Fruit fly (Drosophila melanogaster) whole organism, embryonic: ENCODE data around the gene superdeath.
A peak's percentile ranks its signal among the peaks of the same experiment; 100 is the strongest.

ENCODE experiments used
- B-H1 ChIP-seq: fragments of 200-800 bp; sonication (Bioruptor generic); IDR thresholded peaks from 3 replicates; pipeline ENCODE4 v1.3.6; 2022; ENCODE audit warnings: missing biosample characterization, missing genetic modification characterization
- CG10321 ChIP-seq: fragments of 200-800 bp; sonication (Bioruptor generic); IDR thresholded peaks from 2 replicates; pipeline ENCODE4 v1.3.6; 2022; ENCODE audit warnings: missing biosample characterization, missing genetic modification characterization
- CG10959 ChIP-seq: fragments of 200-800 bp; sonication (Bioruptor generic); IDR thresholded peaks from 2 replicates; pipeline ENCODE4 v1.3.6; 2022; ENCODE audit warnings: missing biosample characterization, missing genetic modification characterization
- CG12942 ChIP-seq: fragments of 200-800 bp; sonication (Bioruptor generic); optimal IDR thresholded peaks from 3 replicates; lab custom pipeline; 2016; ENCODE audit warnings: missing biosample characterization, missing genetic modification characterization
- CG13894 ChIP-seq: fragments of 200-800 bp; sonication (Bioruptor generic); optimal IDR thresholded peaks from 3 replicates; lab custom pipeline; 2018; ENCODE audit warnings: missing biosample characterization, mild to moderate bottlenecking, missing genetic modification characterization, moderate library complexity
- CG1603 ChIP-seq: fragments of 200-800 bp; sonication (Bioruptor generic); optimal IDR thresholded peaks from 2 replicates; lab custom pipeline; 2019; ENCODE audit warnings: missing biosample characterization, mild to moderate bottlenecking, missing genetic modification characterization, moderate library complexity
- CG2875 ChIP-seq: fragments of 200-800 bp; sonication (Bioruptor generic); optimal IDR thresholded peaks from 2 replicates; lab custom pipeline; 2017; ENCODE audit warnings: missing biosample characterization, mild to moderate bottlenecking, missing genetic modification characterization, missing genetic modification reagents
- CG3065 ChIP-seq: fragments of 200-800 bp; sonication (Bioruptor generic); optimal IDR thresholded peaks from 2 replicates; lab custom pipeline; 2016; ENCODE audit warnings: missing biosample characterization, missing genetic modification characterization
- CG4360 ChIP-seq: fragments of 200-800 bp; sonication (Bioruptor generic); IDR thresholded peaks from 2 replicates; pipeline ENCODE4 v1.3.6; 2022; ENCODE audit warnings: missing biosample characterization, missing genetic modification characterization
- CG4820 ChIP-seq: fragments of 200-800 bp; sonication (Bioruptor generic); optimal IDR thresholded peaks from 3 replicates; lab custom pipeline; 2016; ENCODE audit warnings: missing biosample characterization, missing genetic modification characterization
- CG5245 ChIP-seq: fragments of 200-800 bp; sonication (Bioruptor generic); optimal IDR thresholded peaks from 3 replicates; lab custom pipeline; 2016; ENCODE audit warnings: missing biosample characterization, missing genetic modification characterization
- CG5953 ChIP-seq: fragments of 200-800 bp; sonication (Bioruptor generic); IDR thresholded peaks from 2 replicates; pipeline ENCODE4 v1.3.6; 2022; ENCODE audit warnings: missing biosample characterization, missing genetic modification characterization
- CG6854 ChIP-seq: fragments of 200-800 bp; sonication (Bioruptor generic); optimal IDR thresholded peaks from 3 replicates; lab custom pipeline; 2017; ENCODE audit warnings: missing biosample characterization, mild to moderate bottlenecking, missing genetic modification characterization
- CG8388 ChIP-seq: fragments of 200-800 bp; sonication (Bioruptor generic); optimal IDR thresholded peaks from 2 replicates; lab custom pipeline; 2019; ENCODE audit warnings: missing biosample characterization, mild to moderate bottlenecking, missing genetic modification characterization, moderate library complexity
- CG8944 ChIP-seq: fragments of 200-800 bp; sonication (Bioruptor generic); optimal IDR thresholded peaks from 3 replicates; lab custom pipeline; 2016; ENCODE audit warnings: missing biosample characterization, missing genetic modification characterization
- CHES-1-like ChIP-seq: fragments of 200-800 bp; sonication (Bioruptor generic); optimal IDR thresholded peaks from 2 replicates; lab custom pipeline; 2016; ENCODE audit warnings: missing biosample characterization, missing genetic modification characterization
- D ChIP-seq, 2 experiments: fragments of 200-800 bp in 1 of 2; fragments of >200 bp in 1 of 2; sonication (Bioruptor generic) in 1 of 2; optimal IDR thresholded peaks; 2 replicates in 1 of 2; 3 replicates in 1 of 2; lab custom pipeline; 2017; ENCODE audit warnings: mild to moderate bottlenecking in 1 of 2, missing biosample characterization in 1 of 2, missing genetic modification characterization in 1 of 2, missing genetic modification reagents in 1 of 2
- Dfd ChIP-seq, 2 experiments: fragments of >200 bp; optimal IDR thresholded peaks; 2 replicates each; lab custom pipeline; 2017; ENCODE audit warnings: missing biosample characterization in 2 of 2, missing genetic modification characterization in 2 of 2
- H15 ChIP-seq: fragments of 200-800 bp; sonication (Bioruptor generic); IDR thresholded peaks from 3 replicates; pipeline ENCODE4 v1.3.6; 2022; ENCODE audit warnings: missing biosample characterization, missing genetic modification characterization
- HLH4C ChIP-seq: fragments of 200-800 bp; sonication (Bioruptor generic); IDR thresholded peaks from 3 replicates; pipeline ENCODE4 v1.3.6; 2022; ENCODE audit warnings: missing biosample characterization, missing genetic modification characterization; ENCODE audit not compliant: partially characterized antibody
- Hr3 ChIP-seq: fragments of 200-800 bp; sonication (Bioruptor generic); optimal IDR thresholded peaks from 3 replicates; lab custom pipeline; 2016; ENCODE audit warnings: missing biosample characterization, missing genetic modification characterization
- Hr51 ChIP-seq, 2 experiments: fragments of 200-800 bp; sonication (Bioruptor generic); optimal IDR thresholded peaks; 2 replicates in 1 of 2; 3 replicates in 1 of 2; lab custom pipeline; 2016 to 2018; ENCODE audit warnings: missing biosample characterization in 2 of 2, missing genetic modification characterization in 2 of 2, mild to moderate bottlenecking in 1 of 2, moderate library complexity in 1 of 2
- Meics ChIP-seq: fragments of 200-800 bp; sonication (Bioruptor generic); optimal IDR thresholded peaks from 2 replicates; lab custom pipeline; 2017; ENCODE audit warnings: missing biosample characterization, mild to moderate bottlenecking, missing genetic modification characterization
- Oli ChIP-seq: fragments of 200-800 bp; sonication (Bioruptor generic); optimal IDR thresholded peaks from 2 replicates; lab custom pipeline; 2018; ENCODE audit warnings: missing biosample characterization, mild to moderate bottlenecking, missing genetic modification characterization, moderate library complexity
- Sin3A ChIP-seq: fragments of >200 bp; optimal IDR thresholded peaks from 2 replicates; lab custom pipeline; 2018
- al ChIP-seq: fragments of 200-800 bp; sonication (Bioruptor generic); IDR thresholded peaks from 2 replicates; pipeline ENCODE4 v1.3.6; 2022; ENCODE audit warnings: missing biosample characterization, missing genetic modification characterization
- amos ChIP-seq: fragments of 200-800 bp; sonication (Bioruptor generic); IDR thresholded peaks from 2 replicates; pipeline ENCODE4 v1.3.6; 2022; ENCODE audit warnings: missing biosample characterization, missing genetic modification characterization; ENCODE audit not compliant: partially characterized antibody
- aop ChIP-seq: fragments of 200-800 bp; sonication (Bioruptor generic); IDR thresholded peaks from 2 replicates; pipeline ENCODE4 v1.3.6; 2022; ENCODE audit warnings: missing biosample characterization, missing genetic modification characterization
- ara ChIP-seq: fragments of 200-800 bp; sonication (Bioruptor generic); IDR thresholded peaks from 2 replicates; pipeline ENCODE4 v1.3.6; 2022; ENCODE audit warnings: missing biosample characterization, missing genetic modification characterization
- bcd ChIP-seq: fragments of 200-800 bp; sonication (Bioruptor generic); optimal IDR thresholded peaks from 2 replicates; lab custom pipeline; 2017; ENCODE audit warnings: missing biosample characterization, mild to moderate bottlenecking, missing genetic modification characterization
- bigmax ChIP-seq: fragments of 200-800 bp; sonication (Bioruptor generic); optimal IDR thresholded peaks from 2 replicates; lab custom pipeline; 2018; ENCODE audit warnings: missing biosample characterization, mild to moderate bottlenecking, missing genetic modification characterization
- cg ChIP-seq: fragments of 200-800 bp; sonication (Bioruptor generic); optimal IDR thresholded peaks from 3 replicates; lab custom pipeline; 2019; ENCODE audit warnings: missing biosample characterization, mild to moderate bottlenecking, missing genetic modification characterization, moderate library complexity
- crc ChIP-seq: fragments of 200-800 bp; sonication (Bioruptor generic); optimal IDR thresholded peaks from 2 replicates; lab custom pipeline; 2016; ENCODE audit warnings: missing biosample characterization, missing genetic modification characterization
- emc ChIP-seq: fragments of 200-800 bp; sonication (Bioruptor generic); optimal IDR thresholded peaks from 2 replicates; lab custom pipeline; 2016; ENCODE audit warnings: missing biosample characterization, missing genetic modification characterization
- grn ChIP-seq: fragments of 200-800 bp; sonication (Bioruptor generic); optimal IDR thresholded peaks from 3 replicates; lab custom pipeline; 2017; ENCODE audit warnings: missing biosample characterization, missing genetic modification characterization
- insv ChIP-seq, 2 experiments: fragments of 200-800 bp; sonication (Bioruptor generic); optimal IDR thresholded peaks; 3 replicates each; lab custom pipeline; 2016 to 2018; ENCODE audit warnings: missing biosample characterization in 2 of 2, missing genetic modification characterization in 2 of 2
- kni ChIP-seq: fragments of 200-800 bp; sonication (Bioruptor generic); optimal IDR thresholded peaks from 3 replicates; lab custom pipeline; 2017; ENCODE audit warnings: mild to moderate bottlenecking, missing biosample characterization, missing genetic modification reagents, missing genetic modification characterization
- lola ChIP-seq, 3 experiments: fragments of >200 bp in 2 of 3; fragments of 200-800 bp in 1 of 3; sonication (Bioruptor generic) in 1 of 3; optimal IDR thresholded peaks; 2 replicates each; lab custom pipeline; 2017 to 2019; ENCODE audit warnings: missing biosample characterization in 3 of 3, missing genetic modification characterization in 3 of 3, mild to moderate bottlenecking in 1 of 3, moderate library complexity in 1 of 3
- mirr ChIP-seq: fragments of 200-800 bp; sonication (Bioruptor generic); optimal IDR thresholded peaks from 3 replicates; lab custom pipeline; 2018; ENCODE audit warnings: missing biosample characterization, mild to moderate bottlenecking, missing genetic modification characterization
- mld ChIP-seq: fragments of 200-800 bp; sonication (Bioruptor generic); IDR thresholded peaks from 3 replicates; pipeline ENCODE4 v1.3.6; 2022; ENCODE audit warnings: missing biosample characterization, missing genetic modification characterization; ENCODE audit not compliant: partially characterized antibody
- pb ChIP-seq: fragments of 200-800 bp; sonication (Bioruptor generic); optimal IDR thresholded peaks from 3 replicates; lab custom pipeline; 2016; ENCODE audit warnings: missing biosample characterization, missing genetic modification characterization
- pnt ChIP-seq: fragments of 200-800 bp; sonication (Bioruptor generic); optimal IDR thresholded peaks from 3 replicates; lab custom pipeline; 2016; ENCODE audit warnings: missing biosample characterization, missing genetic modification characterization
- pum ChIP-seq: fragments of 200-800 bp; sonication (Bioruptor generic); optimal IDR thresholded peaks from 2 replicates; lab custom pipeline; 2016; ENCODE audit warnings: missing biosample characterization, missing genetic modification characterization
- ranshi ChIP-seq: fragments of 200-800 bp; sonication (Bioruptor generic); IDR thresholded peaks from 2 replicates; pipeline ENCODE4 v1.3.6; 2022; ENCODE audit warnings: missing biosample characterization, missing genetic modification characterization
- shn ChIP-seq: fragments of 200-800 bp; sonication (Bioruptor generic); optimal IDR thresholded peaks from 3 replicates; lab custom pipeline; 2016; ENCODE audit warnings: missing biosample characterization, missing genetic modification characterization
- slp2 ChIP-seq: fragments of 200-800 bp; sonication (Bioruptor generic); optimal IDR thresholded peaks from 2 replicates; lab custom pipeline; 2016; ENCODE audit warnings: missing biosample characterization, missing genetic modification characterization
- tgo ChIP-seq: fragments of 200-800 bp; sonication (Bioruptor generic); IDR thresholded peaks from 3 replicates; pipeline ENCODE4 v1.3.6; 2022; ENCODE audit warnings: missing biosample characterization, missing genetic modification characterization
- tin ChIP-seq: fragments of 200-800 bp; sonication (Bioruptor generic); optimal IDR thresholded peaks from 3 replicates; lab custom pipeline; 2016; ENCODE audit warnings: missing biosample characterization, missing genetic modification characterization
- tio ChIP-seq: fragments of 200-800 bp; sonication (Bioruptor generic); optimal IDR thresholded peaks from 2 replicates; lab custom pipeline; 2017; ENCODE audit warnings: missing biosample characterization, missing genetic modification characterization, inconsistent platforms

superdeath gene

DNA sequence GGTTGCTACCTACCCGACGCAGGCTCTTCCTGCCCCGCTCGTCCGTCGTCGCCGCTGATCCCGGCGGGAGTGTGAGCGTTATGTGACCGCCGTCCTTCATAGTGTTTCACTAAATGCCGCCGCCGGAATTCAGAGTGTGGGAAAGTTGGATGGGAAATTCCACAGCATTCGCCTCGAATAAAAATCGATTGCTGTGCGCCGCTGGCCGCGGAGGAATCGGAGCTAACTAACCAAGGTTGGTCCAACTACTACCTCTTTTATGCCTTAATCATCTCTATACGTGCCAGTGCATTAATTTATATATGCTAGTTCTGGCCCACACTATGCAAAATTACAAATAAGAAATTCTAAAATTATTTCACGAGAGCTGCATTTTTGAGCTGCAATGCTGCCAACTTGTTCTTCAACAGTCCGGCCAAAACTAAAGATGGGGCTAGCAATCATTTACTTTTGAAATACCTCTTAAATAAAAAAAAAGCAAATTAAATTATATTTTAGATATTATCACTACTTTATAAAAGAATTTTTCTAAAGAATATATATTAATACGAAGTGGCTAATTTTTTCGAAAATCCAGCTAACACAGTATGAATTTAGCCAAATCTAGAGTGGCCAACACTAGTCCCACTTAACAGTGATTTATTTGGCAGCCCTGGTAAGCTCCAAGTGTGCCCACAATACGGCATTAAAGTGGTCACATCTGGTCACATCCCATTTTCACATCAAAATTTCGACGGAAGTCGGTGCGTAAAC is 25.9 kb upstream of the superdeath start, which contains the start of the genes alpha-Man-Ib and Pdhb (continued):
- TF ChIP-seq shn (GFP tag; lab: Kevin White, UChicago) (peak; percentile 29), CG8944 (peak; percentile 45), cg (no peak), al (GFP tag; lab: Robert Waterston, UW) (peak; percentile 85), HLH4C (no peak), insv (GFP tag; optimal IDR thresholded peaks at IDR 0.05; lab: Kevin White, UChicago) (peak in 1 of 2 experiments; percentile 51), crc (GFP tag; lab: Kevin White, UChicago) (no peak), tio (GFP tag; lab: Kevin White, UChicago) (no peak), B-H1 (GFP tag; lab: Robert Waterston, UW) (peak; percentile 61), CG13894 (tag; lab: Kevin White, UChicago) (no peak), pum (GFP tag; lab: Kevin White, UChicago) (peak; percentile 62), bigmax (GFP tag; lab: Kevin White, UChicago) (no peak), CG10959 (GFP tag; lab: Robert Waterston, UW) (peak; percentile 33; the same call in 1 of the 2 replicates), CG3065 (GFP tag; lab: Kevin White, UChicago) (peak; percentile 56), CG4820 (GFP tag; lab: Kevin White, UChicago) (peak; percentile 52), emc (no peak), CG10321 (GFP tag; lab: Robert Waterston, UW) (no peak), slp2 (GFP tag; lab: Kevin White, UChicago) (peak; percentile 10), bcd (GFP tag; lab: Kevin White, UChicago) (no peak), pb (no peak), tgo (GFP tag; lab: Robert Waterston, UW) (peak; percentile 83), aop (GFP tag; lab: Robert Waterston, UW) (no peak), CG5245 (GFP tag; lab: Kevin White, UChicago) (peak; percentile 31), ara (GFP tag; lab: Robert Waterston, UW) (no peak), CG8388 (GFP tag; lab: Kevin White, UChicago) (peak; percentile 67), CG5953 (GFP tag; lab: Robert Waterston, UW) (0 out of 2 replicates have a peak, but pooled peaks have one; percentile 5), CG1603 (peak; percentile 56), CG12942 (GFP tag; lab: Kevin White, UChicago) (peak; percentile 83), CG4360 (GFP tag; lab: Robert Waterston, UW) (no peak), grn (GFP tag; lab: Kevin White, UChicago) (no peak), pnt (GFP tag; lab: Kevin White, UChicago) (peak; percentile 45), Hr3 (GFP tag; lab: Kevin White, UChicago) (peak; percentile 89), tin (GFP tag; lab: Kevin White, UChicago) (peak; percentile 85), Hr51 (GFP tag; optimal IDR thresholded peaks at IDR 0.05; lab: Kevin White, UChicago) (peak in 1 of 2 experiments; percentile 60), H15 (GFP tag; lab: Robert Waterston, UW) (peak; percentile 65; the same call in 2 of the 3 replicates), mirr (GFP tag; lab: Kevin White, UChicago) (no peak), CG2875 (peak; percentile 24), CG6854 (GFP tag; lab: Kevin White, UChicago) (no peak), kni (GFP tag; lab: Kevin White, UChicago) (no peak), Meics (GFP tag; lab: Kevin White, UChicago) (peak; percentile 74), Oli (no peak), mld (GFP tag; lab: Robert Waterston, UW) (no peak), ranshi (GFP tag; lab: Robert Waterston, UW) (peak; percentile 85), lola (GFP tag; optimal IDR thresholded peaks at IDR 0.05; lab: Kevin White, UChicago) (peak in 1 of 3 experiments; percentile 77), CHES-1-like (GFP tag; lab: Kevin White, UChicago) (peak; percentile 19), D (optimal IDR thresholded peaks at IDR 0.05; lab: Kevin White, UChicago) (no peak), D (GFP tag; optimal IDR thresholded peaks at IDR 0.05; lab: Kevin White, UChicago) (peak; percentile 66), amos (GFP tag; lab: Robert Waterston, UW) (peak; percentile 29; the same call in 1 of the 2 replicates), Sin3A (lab: Kevin White, UChicago) (peak; percentile 45), Dfd (GFP tag; optimal IDR thresholded peaks at IDR 0.05; lab: Kevin White, UChicago) (no peak)
